Fruit fly (Drosophila melanogaster) whole organism, wandering third instar larva: ENCODE results near the gene CG15141.
A peak's percentile ranks its signal among the peaks of the same experiment; 100 is the strongest.

Experiments
- CG32264 ChIP-seq: fragments of 200-800 bp; sonication (Bioruptor generic); optimal IDR thresholded peaks from 2 replicates; lab custom pipeline; 2016; ENCODE audit warnings: missing biosample characterization, missing genetic modification characterization
- CrebA ChIP-seq: fragments of 200-800 bp; sonication (Bioruptor generic); optimal IDR thresholded peaks from 2 replicates; lab custom pipeline; 2016; ENCODE audit warnings: missing biosample characterization, mild to moderate bottlenecking, missing genetic modification characterization, borderline replicate concordance
- Dfd ChIP-seq: fragments of >200 bp; optimal IDR thresholded peaks from 2 replicates; lab custom pipeline; 2017; ENCODE audit warnings: missing biosample characterization, missing genetic modification characterization
- Dif ChIP-seq: fragments of 200-275, 200-300 bp; sonication (Bioruptor generic); optimal IDR thresholded peaks from 2 replicates; lab custom pipeline; 2018; ENCODE audit warnings: missing biosample characterization, missing genetic modification characterization; ENCODE audit not compliant: partially characterized antibody
- GATAd ChIP-seq: sonication (Bioruptor generic); optimal IDR thresholded peaks from 2 replicates; lab custom pipeline; 2016; ENCODE audit warnings: missing biosample characterization, missing genetic modification characterization
- HLH106 ChIP-seq: fragments of 200-800 bp; optimal IDR thresholded peaks from 3 replicates; lab custom pipeline; 2019; ENCODE audit warnings: missing biosample characterization, mild to moderate bottlenecking, missing genetic modification characterization, moderate library complexity
- Hnf4 ChIP-seq: fragments of 200-800 bp; sonication (Bioruptor generic); optimal IDR thresholded peaks from 2 replicates; lab custom pipeline; 2016; ENCODE audit warnings: missing biosample characterization, mild to moderate bottlenecking, missing genetic modification characterization
- Hr83 ChIP-seq: fragments of 200-300 bp; sonication (Bioruptor generic); optimal IDR thresholded peaks from 2 replicates; lab custom pipeline; 2016; ENCODE audit warnings: missing biosample characterization, mild to moderate bottlenecking, missing genetic modification characterization, moderate library complexity; ENCODE audit not compliant: poor library complexity, severe bottlenecking
- Jra ChIP-seq: sonication (Bioruptor generic); optimal IDR thresholded peaks from 2 replicates; lab custom pipeline; 2016; ENCODE audit warnings: missing biosample characterization, missing genetic modification characterization
- Myc ChIP-seq: fragments of >200 bp; optimal IDR thresholded peaks from 2 replicates; lab custom pipeline; 2017
- OdsH ChIP-seq: fragments of 200-800 bp; sonication (Bioruptor generic); optimal IDR thresholded peaks from 2 replicates; lab custom pipeline; 2016; ENCODE audit warnings: missing biosample characterization, mild to moderate bottlenecking, missing genetic modification characterization
- Rel ChIP-seq, 2 experiments: fragments of 200-800 bp; sonication (Bioruptor generic) in 1 of 2; optimal IDR thresholded peaks; 2 replicates in 1 of 2; 3 replicates in 1 of 2; lab custom pipeline; 2016 to 2019; ENCODE audit warnings: mild to moderate bottlenecking in 2 of 2, missing biosample characterization in 2 of 2, missing genetic modification characterization in 2 of 2, moderate library complexity in 1 of 2
- Sp1 ChIP-seq: fragments of 200-800 bp; sonication (Bioruptor generic); optimal IDR thresholded peaks from 3 replicates; lab custom pipeline; 2019; ENCODE audit warnings: missing biosample characterization, mild to moderate bottlenecking, missing genetic modification characterization, moderate library complexity
- br ChIP-seq: fragments of 200-800 bp; sonication (Bioruptor generic); optimal IDR thresholded peaks from 2 replicates; lab custom pipeline; 2016; ENCODE audit warnings: missing biosample characterization, missing genetic modification characterization
- brk ChIP-seq: fragments of 200-800 bp; sonication (Bioruptor generic); optimal IDR thresholded peaks from 2 replicates; lab custom pipeline; 2016; ENCODE audit warnings: missing biosample characterization, mild to moderate bottlenecking, missing genetic modification characterization
- dl ChIP-seq, 2 experiments: fragments of 175-275, 200-275 bp in 1 of 2; fragments of 200-275 bp in 1 of 2; sonication (Bioruptor generic); optimal IDR thresholded peaks; lab custom pipeline; 2018; ENCODE audit warnings: mild to moderate bottlenecking in 2 of 2, missing biosample characterization in 2 of 2, missing genetic modification characterization in 2 of 2, moderate library complexity in 2 of 2; ENCODE audit not compliant: partially characterized antibody in 2 of 2, insufficient read depth in 1 of 2
- dmrt93B ChIP-seq: fragments of 200-800 bp; sonication (Bioruptor generic); optimal IDR thresholded peaks from 2 replicates; lab custom pipeline; 2018; ENCODE audit warnings: missing biosample characterization, mild to moderate bottlenecking, missing genetic modification characterization
- ey ChIP-seq: fragments of 200-800 bp; sonication (Bioruptor generic); optimal IDR thresholded peaks from 2 replicates; lab custom pipeline; 2016; ENCODE audit warnings: missing biosample characterization, missing genetic modification characterization
- foxo ChIP-seq, 2 experiments: fragments of 200-800 bp; sonication (Bioruptor generic); optimal IDR thresholded peaks; 2 replicates in 1 of 2; 3 replicates in 1 of 2; lab custom pipeline; 2016 to 2017; ENCODE audit warnings: missing biosample characterization in 2 of 2, missing genetic modification characterization in 2 of 2
- fru ChIP-seq: fragments of 200-800 bp; sonication (Bioruptor generic); optimal IDR thresholded peaks from 3 replicates; lab custom pipeline; 2016; ENCODE audit warnings: missing biosample characterization, mild to moderate bottlenecking, missing genetic modification characterization
- h ChIP-seq: fragments of 200-800 bp; sonication (Bioruptor generic); optimal IDR thresholded peaks from 3 replicates; lab custom pipeline; 2016; ENCODE audit warnings: missing biosample characterization, mild to moderate bottlenecking, missing genetic modification characterization
- jim ChIP-seq: fragments of 175-275, 200-325 bp; sonication (Bioruptor generic); optimal IDR thresholded peaks from 2 replicates; lab custom pipeline; 2016; ENCODE audit warnings: missing biosample characterization, mild to moderate bottlenecking, missing genetic modification characterization
- lola ChIP-seq: fragments of >200 bp; optimal IDR thresholded peaks from 2 replicates; lab custom pipeline; 2017; ENCODE audit warnings: missing biosample characterization, missing genetic modification characterization
- pan ChIP-seq: fragments of >200 bp; optimal IDR thresholded peaks from 2 replicates; lab custom pipeline; 2017
- psq ChIP-seq: fragments of 200-800 bp; sonication (Bioruptor generic); optimal IDR thresholded peaks from 3 replicates; lab custom pipeline; 2017; ENCODE audit warnings: missing biosample characterization, mild to moderate bottlenecking, missing genetic modification characterization, moderate library complexity
- rgr ChIP-seq: fragments of 200-800 bp; sonication (Bioruptor generic); optimal IDR thresholded peaks from 3 replicates; lab custom pipeline; 2016; ENCODE audit warnings: missing biosample characterization, mild to moderate bottlenecking, missing genetic modification characterization
- sage ChIP-seq: fragments of 200-800 bp; sonication (Bioruptor generic); optimal IDR thresholded peaks from 2 replicates; lab custom pipeline; 2016; ENCODE audit warnings: missing biosample characterization, mild to moderate bottlenecking, missing genetic modification characterization
- sv ChIP-seq: fragments of 200-800 bp; sonication (Bioruptor generic); optimal IDR thresholded peaks from 3 replicates; lab custom pipeline; 2016; ENCODE audit warnings: missing biosample characterization, missing genetic modification characterization
- tai ChIP-seq: sonication (Bioruptor generic); optimal IDR thresholded peaks from 2 replicates; lab custom pipeline; 2016; ENCODE audit warnings: missing biosample characterization, missing genetic modification characterization
- usp ChIP-seq: fragments of >200 bp; optimal IDR thresholded peaks from 2 replicates; lab custom pipeline; 2017; ENCODE audit warnings: missing biosample characterization, missing genetic modification characterization
- woc ChIP-seq: sonication (Bioruptor generic); optimal IDR thresholded peaks from 2 replicates; lab custom pipeline; 2016; ENCODE audit warnings: missing biosample characterization, mild to moderate bottlenecking, missing genetic modification characterization

The CG15141 gene

dm6 chr2L:17421366-17421765 lies 10.9 kb downstream of the CG15141 start:
- TF ChIP-seq OdsH (GFP tag; lab: Kevin White, UChicago): peak; percentile 4
- no peak for TF ChIP-seq Dif
- no peak for TF ChIP-seq GATAd (GFP tag; lab: Kevin White, UChicago)
- TF ChIP-seq rgr (GFP tag; lab: Kevin White, UChicago): peak; percentile 35
- TF ChIP-seq tai (GFP tag; lab: Kevin White, UChicago): no peak
- TF ChIP-seq foxo (GFP tag; optimal IDR thresholded peaks at IDR 0.05; lab: Kevin White, UChicago): peak in 1 of 2 experiments; percentile 18
- no peak for TF ChIP-seq h (GFP tag; lab: Kevin White, UChicago)
- TF ChIP-seq dmrt93B (GFP tag; lab: Kevin White, UChicago): peak; percentile 36
- TF ChIP-seq woc (GFP tag; lab: Kevin White, UChicago): no peak
- peak; percentile 65 for TF ChIP-seq HLH106 (tag; lab: Kevin White, UChicago)
- no peak for TF ChIP-seq sage
- peak; percentile 47 for TF ChIP-seq fru
- peak; percentile 62 for TF ChIP-seq psq (GFP tag; lab: Kevin White, UChicago)

- no peak for TF ChIP-seq Jra (GFP tag; lab: Kevin White, UChicago)
- TF ChIP-seq fru: no peak
- no peak for TF ChIP-seq Dif
- TF ChIP-seq sage: no peak
Observed at dm6 chr2L:17422089-17422488, 11.6 kb downstream of the CG15141 start.

DNA sequence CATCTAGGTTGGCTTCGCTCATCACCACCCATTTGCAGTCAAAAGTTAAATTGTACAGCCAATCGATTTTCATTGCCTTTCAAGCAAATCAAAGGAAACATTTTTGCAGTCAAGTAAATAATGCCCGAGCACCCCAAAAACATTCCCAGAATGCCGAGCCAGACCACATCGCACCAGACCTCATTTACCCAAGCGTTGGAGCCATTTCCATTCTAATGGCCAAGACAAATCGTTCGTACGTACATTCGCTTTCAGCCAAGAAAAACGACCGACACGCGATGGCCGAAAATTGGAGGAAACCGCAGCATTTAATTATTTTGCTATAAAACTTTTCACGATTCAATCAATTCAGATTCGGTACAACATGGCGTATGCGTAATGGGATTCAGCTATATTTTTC lies 14.6 kb downstream of the CG15141 start:
- TF ChIP-seq GATAd (GFP tag; lab: Kevin White, UChicago) (no peak), foxo (GFP tag; optimal IDR thresholded peaks at IDR 0.05; lab: Kevin White, UChicago) (no peak), Myc (no peak), pan (lab: Kevin White, UChicago) (no peak), Hr83 (GFP tag; lab: Kevin White, UChicago) (no peak), ey (GFP tag; lab: Kevin White, UChicago) (no peak), psq (GFP tag; lab: Kevin White, UChicago) (no peak), CG32264 (no peak), rgr (GFP tag; lab: Kevin White, UChicago) (no peak), Sp1 (GFP tag; lab: Kevin White, UChicago) (no peak), dmrt93B (GFP tag; lab: Kevin White, UChicago) (no peak), Dfd (GFP tag; lab: Kevin White, UChicago) (no peak), Jra (GFP tag; lab: Kevin White, UChicago) (no peak), tai (GFP tag; lab: Kevin White, UChicago) (no peak)

DNA sequence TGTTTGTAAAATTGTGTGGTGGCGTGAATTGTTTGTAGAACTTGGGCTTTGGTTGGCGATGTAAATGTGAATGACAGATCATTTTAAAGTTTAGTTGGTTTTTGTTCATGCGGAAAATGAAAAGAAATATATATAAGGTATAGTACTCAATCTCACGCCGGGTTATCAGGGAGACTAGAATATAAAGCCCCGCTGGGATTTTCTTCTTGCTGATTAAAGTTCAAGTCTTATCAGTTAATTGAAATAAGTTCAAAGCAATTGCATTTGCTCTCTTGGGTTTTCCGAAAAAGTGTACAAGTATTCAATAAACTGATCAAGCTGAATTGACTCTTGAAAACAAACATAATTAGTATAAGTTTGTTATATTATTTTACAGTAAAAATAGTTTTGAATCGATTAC lies 15.0 kb downstream of the CG15141 start:
- TF ChIP-seq OdsH (GFP tag; lab: Kevin White, UChicago) (no peak), HLH106 (tag; lab: Kevin White, UChicago) (no peak), Hnf4 (GFP tag; lab: Kevin White, UChicago) (no peak), Myc (no peak), jim (GFP tag; lab: Kevin White, UChicago) (no peak), fru (no peak), Jra (GFP tag; lab: Kevin White, UChicago) (no peak), Rel (GFP tag; optimal IDR thresholded peaks at IDR 0.05; lab: Kevin White, UChicago) (no peak), Rel (tag; optimal IDR thresholded peaks at IDR 0.05; lab: Kevin White, UChicago) (peak; percentile 84)

- TF ChIP-seq CG32264 (no peak), ey (GFP tag; lab: Kevin White, UChicago) (peak; percentile 8), dl (GFP tag; optimal IDR thresholded peaks at IDR 0.05; lab: Kevin White, UChicago; ENCODE audit: insufficient read depth in 1 of 2, partially characterized antibody in 2 of 2) (no peak), Rel (GFP tag; optimal IDR thresholded peaks at IDR 0.05; lab: Kevin White, UChicago) (no peak), Rel (tag; optimal IDR thresholded peaks at IDR 0.05; lab: Kevin White, UChicago) (no peak), foxo (GFP tag; optimal IDR thresholded peaks at IDR 0.05; lab: Kevin White, UChicago) (peak in 1 of 2 experiments; percentile 3), rgr (GFP tag; lab: Kevin White, UChicago) (no peak), fru (peak; percentile 1), tai (GFP tag; lab: Kevin White, UChicago) (no peak), sage (no peak)
Observed at dm6 chr2L:17427187-17427586, 16.7 kb downstream of the CG15141 start.

DNA sequence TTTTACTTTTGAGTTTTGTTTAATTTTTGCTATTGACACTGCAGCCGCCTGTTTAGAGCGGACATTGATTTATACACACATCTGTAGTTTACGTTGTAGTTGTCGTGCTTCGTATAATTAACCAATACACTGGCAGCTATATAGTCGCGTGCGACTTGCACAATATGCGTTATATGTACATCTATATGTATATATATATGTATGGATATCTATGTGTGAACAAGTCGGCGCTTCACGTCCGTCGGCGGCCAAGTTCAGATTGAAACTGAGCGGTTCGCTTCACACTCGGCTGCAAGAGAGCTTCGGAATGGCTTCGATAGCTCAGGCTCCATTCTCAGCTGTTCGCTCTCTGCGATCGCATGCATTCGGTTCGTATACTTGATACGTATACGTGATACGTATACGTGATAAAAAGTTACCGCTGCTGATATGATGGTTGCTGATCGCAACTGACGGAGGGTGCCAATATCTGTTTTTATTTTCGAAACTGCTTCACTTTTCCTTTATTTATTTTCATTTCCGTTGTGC lies 17.6 kb downstream of the CG15141 start:
- no peak for TF ChIP-seq Hr83 (GFP tag; lab: Kevin White, UChicago)
- peak; percentile 41 for TF ChIP-seq Rel (GFP tag; optimal IDR thresholded peaks at IDR 0.05; lab: Kevin White, UChicago)
- TF ChIP-seq Rel (tag; optimal IDR thresholded peaks at IDR 0.05; lab: Kevin White, UChicago): peak; percentile 61
- no peak for TF ChIP-seq HLH106 (tag; lab: Kevin White, UChicago)
- TF ChIP-seq dl (GFP tag; optimal IDR thresholded peaks at IDR 0.05; lab: Kevin White, UChicago; ENCODE audit: insufficient read depth in 1 of 2, partially characterized antibody in 2 of 2): peak; percentile 78 to 83
- peak; percentile 24 for TF ChIP-seq psq (GFP tag; lab: Kevin White, UChicago)
- peak; percentile 8 for TF ChIP-seq fru
- TF ChIP-seq brk (GFP tag; lab: Kevin White, UChicago): peak; percentile 8
- peak; percentile 50 for TF ChIP-seq CrebA
- TF ChIP-seq ey (GFP tag; lab: Kevin White, UChicago): no peak
- peak; percentile 39 for TF ChIP-seq Hnf4 (GFP tag; lab: Kevin White, UChicago)
- peak; percentile 41 for TF ChIP-seq br (GFP tag; lab: Kevin White, UChicago)
- TF ChIP-seq Dfd (GFP tag; lab: Kevin White, UChicago): no peak
- TF ChIP-seq usp (GFP tag; lab: Kevin White, UChicago): no peak
- peak in 1 of 2 experiments; percentile 8 for TF ChIP-seq foxo (GFP tag; optimal IDR thresholded peaks at IDR 0.05; lab: Kevin White, UChicago)
- peak; percentile 20 for TF ChIP-seq Sp1 (GFP tag; lab: Kevin White, UChicago)
- TF ChIP-seq lola (GFP tag; lab: Kevin White, UChicago): no peak
- TF ChIP-seq Dif: peak; percentile 93
- TF ChIP-seq CG32264: no peak
- peak; percentile 86 for TF ChIP-seq h (GFP tag; lab: Kevin White, UChicago)
- no peak for TF ChIP-seq sv
- peak; percentile 33 for TF ChIP-seq rgr (GFP tag; lab: Kevin White, UChicago)
- no peak for TF ChIP-seq OdsH (GFP tag; lab: Kevin White, UChicago)
- TF ChIP-seq sage: no peak
